Worm (Caenorhabditis elegans): Measurements from ENCODE around the gene cyn-7.

ce11 chrV:15216705-15217104, 29.5 kb upstream of the cyn-7 start, which contains the start of gene sri-25:
- TF ChIP-seq him-1 (tag; optimal IDR thresholded peaks at IDR 0.05) (no peak), W03F9.2 (tag; optimal IDR thresholded peaks at IDR 0.05) (no peak), dao-5 (tag; optimal IDR thresholded peaks at IDR 0.05) (no peak)
